Fruit fly (Drosophila melanogaster) whole organism, embryonic: ENCODE data around the gene baf.
A peak's percentile ranks its signal among the peaks of the same experiment; 100 is the strongest.

Source experiments
- Asciz ChIP-seq: fragments of 200-800 bp; sonication (Bioruptor generic); optimal IDR thresholded peaks from 2 replicates; lab custom pipeline; 2017; ENCODE audit warnings: missing biosample characterization, mild to moderate bottlenecking, missing genetic modification characterization, missing genetic modification reagents
- Atf3 ChIP-seq: fragments of 200-800 bp; sonication (Bioruptor generic); optimal IDR thresholded peaks from 3 replicates; lab custom pipeline; 2016; ENCODE audit warnings: missing biosample characterization, missing genetic modification characterization
- CG10462 ChIP-seq: fragments of 200-800 bp; sonication (Bioruptor generic); optimal IDR thresholded peaks from 2 replicates; lab custom pipeline; 2016; ENCODE audit warnings: missing biosample characterization, missing genetic modification characterization
- CG10565 ChIP-seq: fragments of 200-800 bp; sonication (Bioruptor generic); optimal IDR thresholded peaks from 3 replicates; lab custom pipeline; 2016; ENCODE audit warnings: missing biosample characterization, mild to moderate bottlenecking, missing genetic modification characterization
- CG10979 ChIP-seq: fragments of 200-800 bp; sonication (Bioruptor generic); optimal IDR thresholded peaks from 2 replicates; lab custom pipeline; 2018; ENCODE audit warnings: missing biosample characterization, mild to moderate bottlenecking, missing genetic modification characterization, moderate library complexity
- CG11504 ChIP-seq: fragments of 200-800 bp; sonication (Bioruptor generic); optimal IDR thresholded peaks from 3 replicates; lab custom pipeline; 2019; ENCODE audit warnings: missing biosample characterization, mild to moderate bottlenecking, missing genetic modification characterization, moderate library complexity
- CG11696 ChIP-seq: fragments of 200-800 bp; sonication (Bioruptor generic); IDR thresholded peaks from 2 replicates; pipeline ENCODE4 v1.3.6; 2022; ENCODE audit warnings: missing biosample characterization, missing genetic modification characterization
- CG12104 ChIP-seq: fragments of 200-800 bp; sonication (Bioruptor generic); optimal IDR thresholded peaks from 3 replicates; lab custom pipeline; 2016; ENCODE audit warnings: missing biosample characterization, missing genetic modification characterization
- CG12299 ChIP-seq: fragments of 200-800 bp; sonication (Bioruptor generic); optimal IDR thresholded peaks from 2 replicates; lab custom pipeline; 2018; ENCODE audit warnings: missing biosample characterization, mild to moderate bottlenecking, missing genetic modification characterization
- CG13624 ChIP-seq: fragments of 200-800 bp; sonication (Bioruptor generic); optimal IDR thresholded peaks from 2 replicates; lab custom pipeline; 2016; ENCODE audit warnings: missing biosample characterization, missing genetic modification characterization
- CG15479 ChIP-seq: fragments of 200-800 bp; sonication (Bioruptor generic); optimal IDR thresholded peaks from 3 replicates; lab custom pipeline; 2019; ENCODE audit warnings: missing biosample characterization, mild to moderate bottlenecking, missing genetic modification characterization, moderate library complexity
- CG1832 ChIP-seq: fragments of 200-800 bp; sonication (Bioruptor generic); optimal IDR thresholded peaks from 2 replicates; lab custom pipeline; 2017; ENCODE audit warnings: missing biosample characterization, mild to moderate bottlenecking, missing genetic modification characterization, inconsistent platforms
- CG18476 ChIP-seq: fragments of 200-800 bp; sonication (Bioruptor generic); optimal IDR thresholded peaks from 2 replicates; lab custom pipeline; 2016; ENCODE audit warnings: missing biosample characterization, mild to moderate bottlenecking, missing genetic modification characterization
- CG3065 ChIP-seq: fragments of 200-800 bp; sonication (Bioruptor generic); optimal IDR thresholded peaks from 2 replicates; lab custom pipeline; 2016; ENCODE audit warnings: missing biosample characterization, missing genetic modification characterization
- CG34224 ChIP-seq: fragments of 200-800 bp; sonication (Bioruptor generic); IDR thresholded peaks from 3 replicates; pipeline ENCODE4 v1.3.6; 2022; ENCODE audit warnings: missing biosample characterization, missing genetic modification characterization; ENCODE audit not compliant: partially characterized antibody
- CG4404 ChIP-seq: fragments of 200-800 bp; sonication (Bioruptor generic); IDR thresholded peaks from 2 replicates; pipeline ENCODE4 v1.3.6; 2022; ENCODE audit warnings: missing biosample characterization, missing genetic modification characterization
- CG4730 ChIP-seq: fragments of 200-800 bp; sonication (Bioruptor generic); IDR thresholded peaks from 2 replicates; pipeline ENCODE4 v1.3.6; 2022; ENCODE audit warnings: missing biosample characterization, missing genetic modification characterization
- CG7556 ChIP-seq: fragments of 200-800 bp; sonication (Bioruptor generic); optimal IDR thresholded peaks from 2 replicates; lab custom pipeline; 2017; ENCODE audit warnings: missing biosample characterization, mild to moderate bottlenecking, missing genetic modification characterization
- CG9797 ChIP-seq: fragments of 200-800 bp; sonication (Bioruptor generic); optimal IDR thresholded peaks from 3 replicates; lab custom pipeline; 2018; ENCODE audit warnings: missing biosample characterization, mild to moderate bottlenecking, missing genetic modification characterization
- CkIIα-i1 ChIP-seq: fragments of 200-800 bp; sonication (Bioruptor generic); IDR thresholded peaks from 2 replicates; pipeline ENCODE4 v1.3.6; 2022; ENCODE audit warnings: missing biosample characterization, missing genetic modification characterization
- CoRest ChIP-seq: fragments of 200-800 bp; sonication (Bioruptor generic); optimal IDR thresholded peaks from 3 replicates; lab custom pipeline; 2018; ENCODE audit warnings: missing biosample characterization, mild to moderate bottlenecking, missing genetic modification characterization, moderate library complexity
- Dref ChIP-seq: fragments of 200-800 bp; sonication (Bioruptor generic); IDR thresholded peaks from 2 replicates; pipeline ENCODE4 v1.3.6; 2022; ENCODE audit warnings: missing biosample characterization, missing genetic modification characterization
- E2f1 ChIP-seq: fragments of 200-800 bp; sonication (Bioruptor generic); IDR thresholded peaks from 2 replicates; pipeline ENCODE4 v1.3.6; 2022; ENCODE audit warnings: missing biosample characterization, missing genetic modification characterization
- Hmx ChIP-seq: fragments of 200-800 bp; sonication (Bioruptor generic); optimal IDR thresholded peaks from 2 replicates; lab custom pipeline; 2016; ENCODE audit warnings: missing biosample characterization, missing genetic modification characterization
- Lhr ChIP-seq: fragments of 200-800 bp; sonication (Bioruptor generic); optimal IDR thresholded peaks from 3 replicates; lab custom pipeline; 2017; ENCODE audit warnings: mild to moderate bottlenecking, missing biosample characterization, missing genetic modification reagents, missing genetic modification characterization
- MBD-R2 ChIP-seq: fragments of 200-800 bp; sonication (Bioruptor generic); IDR thresholded peaks from 2 replicates; pipeline ENCODE4 v1.3.6; 2022; ENCODE audit warnings: missing biosample characterization, missing genetic modification characterization
- NC2β ChIP-seq: fragments of 200-800 bp; sonication (Bioruptor generic); optimal IDR thresholded peaks from 2 replicates; lab custom pipeline; 2016; ENCODE audit warnings: missing biosample characterization, missing genetic modification characterization
- Oli ChIP-seq: fragments of 200-800 bp; sonication (Bioruptor generic); optimal IDR thresholded peaks from 2 replicates; lab custom pipeline; 2018; ENCODE audit warnings: missing biosample characterization, mild to moderate bottlenecking, missing genetic modification characterization, moderate library complexity
- Optix ChIP-seq: fragments of 200-800 bp; sonication (Bioruptor generic); IDR thresholded peaks from 3 replicates; pipeline ENCODE4 v1.3.6; 2022; ENCODE audit warnings: missing biosample characterization, missing genetic modification characterization
- PHDP ChIP-seq: fragments of 200-800 bp; sonication (Bioruptor generic); optimal IDR thresholded peaks from 3 replicates; lab custom pipeline; 2018; ENCODE audit warnings: missing biosample characterization, mild to moderate bottlenecking, missing genetic modification characterization, moderate library complexity
- Ssrp ChIP-seq: fragments of 200-800 bp; sonication (Bioruptor generic); optimal IDR thresholded peaks from 2 replicates; lab custom pipeline; 2018; ENCODE audit warnings: missing biosample characterization, mild to moderate bottlenecking, missing genetic modification characterization, moderate library complexity
- Stat92E ChIP-seq, 3 experiments: fragments of >200 bp in 2 of 3; fragments of 200-800 bp in 1 of 3; sonication (Bioruptor generic) in 1 of 3; optimal IDR thresholded peaks; 2 replicates each; lab custom pipeline; 2017 to 2019; ENCODE audit warnings: missing biosample characterization in 3 of 3, missing genetic modification characterization in 3 of 3, mild to moderate bottlenecking in 1 of 3, moderate library complexity in 1 of 3
- bigmax ChIP-seq: fragments of 200-800 bp; sonication (Bioruptor generic); optimal IDR thresholded peaks from 2 replicates; lab custom pipeline; 2018; ENCODE audit warnings: missing biosample characterization, mild to moderate bottlenecking, missing genetic modification characterization
- bowl ChIP-seq: fragments of 200-800 bp; sonication (Bioruptor generic); IDR thresholded peaks from 2 replicates; pipeline ENCODE4 v1.3.6; 2022; ENCODE audit warnings: missing biosample characterization, missing genetic modification characterization
- croc ChIP-seq: fragments of 200-800 bp; sonication (Bioruptor generic); conservative IDR thresholded peaks from 3 replicates; pipeline ENCODE4 v1.3.6; 2022; ENCODE audit warnings: missing biosample characterization, missing genetic modification characterization
- crp ChIP-seq, 2 experiments: fragments of 200-800 bp; sonication (Bioruptor generic); optimal IDR thresholded peaks; 2 replicates in 1 of 2; 3 replicates in 1 of 2; lab custom pipeline; 2017; ENCODE audit warnings: missing biosample characterization in 2 of 2, missing genetic modification characterization in 2 of 2, mild to moderate bottlenecking in 1 of 2, moderate library complexity in 1 of 2
- fd96Cb ChIP-seq: fragments of 200-800 bp; sonication (Bioruptor generic); optimal IDR thresholded peaks from 2 replicates; lab custom pipeline; 2018; ENCODE audit warnings: missing biosample characterization, mild to moderate bottlenecking, missing genetic modification characterization, moderate library complexity
- fru ChIP-seq: fragments of >200 bp; optimal IDR thresholded peaks from 2 replicates; lab custom pipeline; 2017
- ftz-f1 ChIP-seq: fragments of 200-800 bp; sonication (Bioruptor generic); optimal IDR thresholded peaks from 2 replicates; lab custom pipeline; 2016; ENCODE audit warnings: missing biosample characterization, missing genetic modification characterization
- ken ChIP-seq: fragments of 200-800 bp; sonication (Bioruptor generic); IDR thresholded peaks from 3 replicates; pipeline ENCODE4 v1.3.6; 2022; ENCODE audit warnings: missing biosample characterization, missing genetic modification characterization
- luna ChIP-seq: fragments of 200-800 bp; sonication (Bioruptor generic); optimal IDR thresholded peaks from 2 replicates; lab custom pipeline; 2016; ENCODE audit warnings: missing biosample characterization, missing genetic modification characterization
- nau ChIP-seq: fragments of 200-800 bp; sonication (Bioruptor generic); optimal IDR thresholded peaks from 3 replicates; lab custom pipeline; 2017; ENCODE audit warnings: missing biosample characterization, mild to moderate bottlenecking, missing genetic modification characterization, missing genetic modification reagents
- nerfin-2 ChIP-seq: fragments of 200-800 bp; sonication (Bioruptor generic); IDR thresholded peaks from 2 replicates; pipeline ENCODE4 v1.3.6; 2022; ENCODE audit warnings: missing biosample characterization, missing genetic modification characterization; ENCODE audit not compliant: partially characterized antibody
- pnt ChIP-seq: fragments of 200-800 bp; sonication (Bioruptor generic); optimal IDR thresholded peaks from 3 replicates; lab custom pipeline; 2016; ENCODE audit warnings: missing biosample characterization, missing genetic modification characterization
- row ChIP-seq: fragments of 200-800 bp; sonication (Bioruptor generic); IDR thresholded peaks from 3 replicates; pipeline ENCODE4 v1.3.6; 2022; ENCODE audit warnings: missing biosample characterization, missing genetic modification characterization
- sima ChIP-seq: fragments of 200-800 bp; sonication (Bioruptor generic); optimal IDR thresholded peaks from 2 replicates; lab custom pipeline; 2016; ENCODE audit warnings: missing biosample characterization, missing genetic modification characterization
- sisA ChIP-seq: fragments of 200-800 bp; sonication (Bioruptor generic); IDR thresholded peaks from 2 replicates; pipeline ENCODE4 v1.3.6; 2022; ENCODE audit warnings: missing biosample characterization, missing genetic modification characterization
- so ChIP-seq: fragments of 200-800 bp; sonication (Bioruptor generic); IDR thresholded peaks from 3 replicates; pipeline ENCODE4 v1.3.6; 2022; ENCODE audit warnings: missing biosample characterization, missing genetic modification characterization
- toy ChIP-seq: fragments of 200-800 bp; sonication (Bioruptor generic); IDR thresholded peaks from 2 replicates; pipeline ENCODE4 v1.3.6; 2022; ENCODE audit warnings: missing biosample characterization, missing genetic modification characterization
- tup ChIP-seq: fragments of 200-800 bp; sonication (Bioruptor generic); optimal IDR thresholded peaks from 2 replicates; lab custom pipeline; 2016; ENCODE audit warnings: missing biosample characterization, mild to moderate bottlenecking, missing genetic modification characterization, moderate library complexity
- zfh1 ChIP-seq: fragments of 200-800 bp; sonication (Bioruptor generic); IDR thresholded peaks from 3 replicates; pipeline ENCODE4 v1.3.6; 2022; ENCODE audit warnings: missing biosample characterization, missing genetic modification characterization

The baf gene

DNA sequence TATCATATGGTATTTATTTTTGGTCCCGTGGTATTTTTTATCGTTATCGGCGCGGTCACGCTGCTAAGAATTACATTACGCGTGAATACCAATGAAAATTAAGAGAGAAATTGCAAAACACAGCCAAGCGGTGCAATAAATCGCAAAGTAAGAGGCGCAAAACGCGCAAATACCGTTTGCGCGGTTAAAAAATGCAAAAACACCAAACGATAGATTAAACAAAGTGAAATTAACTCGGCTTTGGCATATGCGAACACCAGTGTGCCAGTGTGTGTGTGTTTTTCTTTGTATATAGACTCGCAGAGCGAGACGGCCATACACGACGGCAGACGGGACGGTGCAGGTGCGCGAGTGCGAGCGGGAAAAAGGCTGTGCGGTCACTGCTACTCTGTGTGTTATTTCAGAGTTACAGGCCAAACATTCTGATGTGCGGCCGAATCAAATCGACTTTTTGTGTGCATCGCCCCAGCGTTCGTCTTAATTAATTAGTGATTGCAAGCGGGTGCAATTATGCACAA lies 1.5 kb downstream of the baf start, which contains the start of gene Cka (continued):
- peak; percentile 21 for TF ChIP-seq Oli (tag; lab: Kevin White, UChicago)
- TF ChIP-seq ken: no peak
- TF ChIP-seq CG12299 (tag; lab: Kevin White, UChicago): no peak
- TF ChIP-seq bigmax: no peak
- no peak for TF ChIP-seq E2f1 (GFP tag; lab: Robert Waterston, UW)
- peak; percentile 69 for TF ChIP-seq ftz-f1 (GFP tag; lab: Kevin White, UChicago)
- TF ChIP-seq fru (lab: Kevin White, UChicago): no peak
- no peak for TF ChIP-seq fd96Cb (tag; lab: Kevin White, UChicago)
- no peak for TF ChIP-seq croc
- no peak for TF ChIP-seq CG10565 (GFP tag; lab: Kevin White, UChicago)
- peak; percentile 30 for TF ChIP-seq Lhr (GFP tag; lab: Kevin White, UChicago)
- no peak for TF ChIP-seq CG18476
- no peak for TF ChIP-seq CkIIα-i1 (GFP tag; lab: Robert Waterston, UW)
- TF ChIP-seq Optix (GFP tag; lab: Robert Waterston, UW): no peak
- no peak for TF ChIP-seq Asciz (GFP tag; lab: Kevin White, UChicago)
- no peak for TF ChIP-seq nau (GFP tag; lab: Kevin White, UChicago)
- no peak for TF ChIP-seq so (GFP tag; lab: Robert Waterston, UW)
- no peak for TF ChIP-seq Ssrp
- TF ChIP-seq CG10462 (GFP tag; lab: Kevin White, UChicago): no peak
- TF ChIP-seq CG11504 (tag; lab: Kevin White, UChicago): no peak
- no peak for TF ChIP-seq CG13624 (GFP tag; lab: Kevin White, UChicago)
- TF ChIP-seq zfh1 (GFP tag; lab: Robert Waterston, UW): no peak
- TF ChIP-seq CG9797 (GFP tag; lab: Kevin White, UChicago): peak; percentile 61
- TF ChIP-seq Dref (GFP tag; lab: Robert Waterston, UW): peak; percentile 41; the same call in 1 of the 2 replicates
- TF ChIP-seq sisA (GFP tag; lab: Robert Waterston, UW): no peak
- no peak for TF ChIP-seq CG3065
- no peak for TF ChIP-seq CG10979
- no peak for TF ChIP-seq row
- no peak for TF ChIP-seq pnt (GFP tag; lab: Kevin White, UChicago)
- no peak for TF ChIP-seq CG7556 (GFP tag; lab: Kevin White, UChicago)
- no peak for TF ChIP-seq crp (GFP tag; optimal IDR thresholded peaks at IDR 0.05; lab: Kevin White, UChicago)
- TF ChIP-seq CG12104 (GFP tag; lab: Kevin White, UChicago): no peak
- no peak for TF ChIP-seq Stat92E (GFP tag; optimal IDR thresholded peaks at IDR 0.05; lab: Kevin White, UChicago)
- no peak for TF ChIP-seq bowl (GFP tag; lab: Robert Waterston, UW)
- no peak for TF ChIP-seq CG4730
- peak; percentile 34; the same call in 1 of the 3 replicates for TF ChIP-seq CG34224 (GFP tag; lab: Robert Waterston, UW)
- no peak for TF ChIP-seq toy (GFP tag; lab: Robert Waterston, UW)
- TF ChIP-seq Atf3: no peak
- TF ChIP-seq nerfin-2: no peak
- TF ChIP-seq tup (GFP tag; lab: Kevin White, UChicago): no peak
- TF ChIP-seq NC2β (GFP tag; lab: Kevin White, UChicago): no peak
- no peak for TF ChIP-seq CG11696 (GFP tag; lab: Robert Waterston, UW)
- TF ChIP-seq CG1832 (GFP tag; lab: Kevin White, UChicago): peak; percentile 97
- TF ChIP-seq Hmx (GFP tag; lab: Kevin White, UChicago): no peak
- no peak for TF ChIP-seq CoRest (tag; lab: Kevin White, UChicago)
- no peak for TF ChIP-seq luna (GFP tag; lab: Kevin White, UChicago)
- TF ChIP-seq MBD-R2 (GFP tag; lab: Robert Waterston, UW): peak; percentile 54; the same call in 1 of the 2 replicates
- no peak for TF ChIP-seq sima (GFP tag; lab: Kevin White, UChicago)
- TF ChIP-seq CG15479 (GFP tag; lab: Kevin White, UChicago): peak; percentile 92
- TF ChIP-seq CG4404 (GFP tag; lab: Robert Waterston, UW): no peak
- no peak for TF ChIP-seq PHDP
